Fruit fly (Drosophila melanogaster) whole organism: Measurements from ENCODE around the gene CG17349.

Source experiments
- CG8478 ChIP-seq: fragments of >200 bp; optimal IDR thresholded peaks from 2 replicates; lab custom pipeline; 2018; ENCODE audit warnings: inconsistent platforms
- Dll ChIP-seq: fragments of >200 bp; optimal IDR thresholded peaks from 2 replicates; lab custom pipeline; 2017
- pan ChIP-seq: fragments of >200 bp; optimal IDR thresholded peaks from 2 replicates; lab custom pipeline; 2017
- psq ChIP-seq: fragments of >200 bp; optimal IDR thresholded peaks from 2 replicates; lab custom pipeline; 2017
- usp ChIP-seq: fragments of >200 bp; optimal IDR thresholded peaks from 2 replicates; lab custom pipeline; 2017; ENCODE audit warnings: missing biosample characterization, missing genetic modification characterization, mixed read lengths

DNA sequence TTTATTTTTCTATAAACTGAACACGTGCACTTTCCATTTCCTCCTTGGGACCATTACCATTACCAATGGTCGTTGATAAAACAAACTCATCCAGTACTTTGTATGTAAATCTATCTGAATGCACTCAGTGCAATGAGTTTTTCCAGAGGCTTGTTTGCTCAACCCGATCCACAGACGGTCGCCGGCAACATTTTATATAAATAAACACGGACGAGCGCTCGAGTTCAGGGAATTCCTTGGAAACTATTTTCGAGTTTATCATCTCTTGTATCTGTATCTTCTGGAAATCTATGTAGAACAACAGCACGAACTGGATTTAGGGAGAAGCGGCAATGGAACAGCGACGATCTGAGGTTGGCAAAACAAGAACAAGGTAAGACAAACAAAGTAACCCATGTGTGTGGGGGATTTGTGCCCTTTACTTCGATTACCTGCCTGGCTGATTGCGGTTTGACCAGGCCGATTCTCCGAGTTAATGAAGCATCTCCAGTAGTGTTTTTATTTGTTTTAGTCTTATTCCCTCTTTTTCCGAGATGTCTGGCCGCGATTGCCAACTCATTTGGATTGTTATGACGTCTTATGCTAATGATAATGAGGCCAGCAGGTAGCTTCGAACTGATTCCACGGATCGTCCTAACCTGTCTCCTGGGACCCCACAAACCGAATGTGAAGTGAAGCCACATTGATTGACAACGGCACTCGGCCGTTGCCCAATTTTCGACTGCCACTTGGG, 29.0 kb upstream of the CG17349 start:
- TF ChIP-seq usp (GFP tag; lab: Kevin White, UChicago) = no peak
- TF ChIP-seq CG8478 (lab: Kevin White, UChicago) = no peak
- TF ChIP-seq psq (lab: Kevin White, UChicago) = no peak
- TF ChIP-seq pan = no peak
- no peak for TF ChIP-seq Dll (lab: Kevin White, UChicago)
